Worm (Caenorhabditis elegans) whole organism, L3 larva: Measurements from ENCODE around the gene ttc-36.

Experiments
- ceh-82 ChIP-seq: fragments of 150-350 bp; optimal IDR thresholded peaks from 2 replicates; lab custom pipeline; 2014; ENCODE audit warnings: missing biosample characterization, missing genetic modification characterization
- egl-5 ChIP-seq: fragments of 150-350 bp; optimal IDR thresholded peaks from 2 replicates; lab custom pipeline; 2017; ENCODE audit warnings: missing biosample characterization, missing genetic modification reagents, missing genetic modification characterization, inconsistent platforms
- elt-3 ChIP-seq, 3 experiments: fragments of 150-350 bp in 1 of 3; sonication (generic microtip) in 2 of 3; optimal IDR thresholded peaks; 2 replicates in 2 of 3; 4 replicates in 1 of 3; lab custom pipeline; 2014 to 2017; ENCODE audit warnings: missing biosample characterization in 3 of 3, missing genetic modification characterization in 3 of 3
- hmg-11 ChIP-seq: sonication (generic microtip); optimal IDR thresholded peaks from 2 replicates; lab custom pipeline; 2016; ENCODE audit warnings: missing genetic modification characterization, missing compliant biosample characterization
- jun-1 ChIP-seq: fragments of 150-350 bp; optimal IDR thresholded peaks from 2 replicates; lab custom pipeline; 2014; ENCODE audit warnings: missing biosample characterization, missing genetic modification reagents, missing genetic modification characterization
- lin-39 ChIP-seq: fragments of 150-350 bp; optimal IDR thresholded peaks from 2 replicates; lab custom pipeline; 2018; ENCODE audit warnings: missing biosample characterization, missing genetic modification reagents, missing genetic modification characterization
- mml-1 ChIP-seq: fragments of 150-350 bp; sonication (generic microtip); optimal IDR thresholded peaks from 3 replicates; lab custom pipeline; 2014; ENCODE audit warnings: missing biosample characterization, missing genetic modification characterization
- nhr-11 ChIP-seq: fragments of 150-350 bp; optimal IDR thresholded peaks from 2 replicates; lab custom pipeline; 2014; ENCODE audit warnings: missing biosample characterization, missing genetic modification characterization
- nhr-237 ChIP-seq: fragments of 150-350 bp; optimal IDR thresholded peaks from 2 replicates; lab custom pipeline; 2014; ENCODE audit warnings: missing biosample characterization, missing genetic modification characterization
- nhr-25 ChIP-seq: sonication (generic microtip); optimal IDR thresholded peaks from 2 replicates; lab custom pipeline; 2017; ENCODE audit warnings: missing biosample characterization, missing genetic modification characterization
- nhr-76 ChIP-seq: fragments of 150-350 bp; sonication (generic microtip); optimal IDR thresholded peaks from 5 replicates; lab custom pipeline; 2014; ENCODE audit warnings: missing biosample characterization, missing genetic modification characterization
- tbx-2 ChIP-seq: sonication (generic microtip); optimal IDR thresholded peaks from 2 replicates; lab custom pipeline; 2016; ENCODE audit warnings: mild to moderate bottlenecking, missing genetic modification characterization, missing compliant biosample characterization

- TF ChIP-seq nhr-76 (no peak), nhr-25 (tag; lab: Kevin White, UChicago) (no peak), egl-5 (tag; lab: Kevin White, UChicago) (no peak), hmg-11 (no peak), lin-39 (tag; lab: Kevin White, UChicago) (no peak), nhr-237 (no peak), ceh-82 (tag; lab: Kevin White, UChicago) (no peak), tbx-2 (tag; lab: Kevin White, UChicago) (no peak), nhr-11 (tag; lab: Kevin White, UChicago) (no peak), mml-1 (tag; lab: Kevin White, UChicago) (no peak), elt-3 (tag; optimal IDR thresholded peaks at IDR 0.05; lab: Kevin White, UChicago) (no peak), jun-1 (tag; lab: Kevin White, UChicago) (no peak)
Observed at ce11 chrII:10048568-10048967, 18.6 kb downstream of the ttc-36 start, which contains the start of gene flp-4.
